Fruit fly (Drosophila melanogaster): ENCODE data around the gene Rpn7.

DNA sequence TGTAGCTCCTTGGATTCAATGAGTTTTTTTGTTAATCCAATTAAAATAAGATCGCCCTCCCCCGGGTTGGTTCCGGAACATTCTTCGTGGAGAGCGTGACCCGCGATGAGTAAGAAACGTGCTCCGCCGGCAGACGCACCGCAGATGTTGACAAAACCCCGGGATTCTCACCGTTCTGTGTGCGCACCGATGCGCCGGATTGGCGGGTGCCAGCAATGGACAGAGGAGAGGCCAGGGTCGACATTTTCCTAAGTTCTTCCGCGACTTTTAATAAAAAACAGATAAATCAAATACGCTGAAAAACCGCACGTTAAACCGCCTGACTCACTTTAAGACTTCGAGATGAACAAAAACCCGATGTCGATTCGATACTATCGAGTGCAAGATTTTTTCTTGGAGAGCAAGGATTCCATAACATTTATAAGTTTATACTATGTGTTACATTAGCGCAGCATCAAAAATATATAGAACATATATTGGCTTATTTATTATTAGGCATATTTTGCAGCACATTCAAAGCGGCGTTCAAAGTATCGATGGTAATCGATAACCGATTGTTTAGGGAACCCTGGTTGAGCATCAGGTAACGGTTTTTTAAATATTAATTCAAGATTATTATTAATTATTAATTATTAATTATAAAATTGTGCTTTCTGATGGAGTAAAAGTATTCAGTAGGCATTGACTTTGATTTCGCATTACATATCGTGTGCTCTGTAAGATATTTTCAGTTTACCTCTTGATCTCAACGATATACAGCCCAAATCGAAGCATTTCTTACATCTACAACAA is 29.4 kb upstream of the Rpn7 start, which contains the start of the genes CCT1 and tHMG1:
- TF ChIP-seq CG14711 (tag; optimal IDR thresholded peaks at IDR 0.05) (no peak), CG1620 (GFP tag; optimal IDR thresholded peaks at IDR 0.05) (no peak), kay (GFP tag; ENCODE audit: borderline replicate concordance) (peak; percentile 96), Clk (GFP tag; optimal IDR thresholded peaks at IDR 0.05) (no peak), cic (GFP tag; optimal IDR thresholded peaks at IDR 0.05) (no peak), ovo (GFP tag; optimal IDR thresholded peaks at IDR 0.05) (no peak), CG5204 (GFP tag; optimal IDR thresholded peaks at IDR 0.05) (no peak), CG12768 (GFP tag; optimal IDR thresholded peaks at IDR 0.05) (peak; percentile 0), pad (GFP tag; optimal IDR thresholded peaks at IDR 0.05) (no peak), toe (GFP tag; optimal IDR thresholded peaks at IDR 0.05) (peak; percentile 49), CG11617 (GFP tag; optimal IDR thresholded peaks at IDR 0.05) (peak; percentile 24), Hr96 (GFP tag; optimal IDR thresholded peaks at IDR 0.05) (peak; percentile 38)

Measured in whole organism, adult.